Worm (Caenorhabditis elegans): ENCODE results near the gene B0034.7.
A peak's percentile ranks its signal among the peaks of the same experiment; 100 is the strongest.

- no peak for TF ChIP-seq skn-1 (tag; optimal IDR thresholded peaks at IDR 0.05)
- TF ChIP-seq R02D3.7 (tag; optimal IDR thresholded peaks at IDR 0.05) = no peak
- peak; percentile 32 for TF ChIP-seq zag-1 (tag; optimal IDR thresholded peaks at IDR 0.05)
- peak; percentile 29 for TF ChIP-seq unc-55 (GFP tag; optimal IDR thresholded peaks at IDR 0.05)
- TF ChIP-seq aly-2 (tag; optimal IDR thresholded peaks at IDR 0.05) = no peak
- no peak for TF ChIP-seq nhr-129 (tag; optimal IDR thresholded peaks at IDR 0.05)
- TF ChIP-seq ztf-11 (tag; optimal IDR thresholded peaks at IDR 0.05) = no peak
- TF ChIP-seq ZK546.5 (tag; optimal IDR thresholded peaks at IDR 0.05) = no peak
- no peak for TF ChIP-seq blmp-1 (tag; optimal IDR thresholded peaks at IDR 0.05; ENCODE audit: insufficient read depth)
- no peak for TF ChIP-seq nhr-12 (tag; optimal IDR thresholded peaks at IDR 0.05)
Observed at ce11 chrII:5948681-5949080, 12.7 kb upstream of the B0034.7 start.
